Fruit fly (Drosophila melanogaster): Measurements from ENCODE around the gene lds.

lds gene

dm6 chr3R:7962778-7963494 is 42.7 kb downstream of the lds start:
- TF ChIP-seq D1 (tag; optimal IDR thresholded peaks at IDR 0.05), result no peak
- no peak for TF ChIP-seq gl (tag; optimal IDR thresholded peaks at IDR 0.05)
- TF ChIP-seq CG12605 (GFP tag; IDR thresholded peaks at IDR 0.05), result no peak
- TF ChIP-seq CG8301 (tag; optimal IDR thresholded peaks at IDR 0.05), result peak; percentile 54
- TF ChIP-seq CG8159 (tag; optimal IDR thresholded peaks at IDR 0.05), result peak; percentile 82
- TF ChIP-seq CG13204 (GFP tag; optimal IDR thresholded peaks at IDR 0.05), result peak; percentile 84
- 0 out of 2 replicates have a peak, but pooled peaks have one; percentile 21 for TF ChIP-seq rn (GFP tag; IDR thresholded peaks at IDR 0.05)
- peak; percentile 76 for TF ChIP-seq fd96Ca (GFP tag; IDR thresholded peaks at IDR 0.05)
- peak; percentile 66 for TF ChIP-seq CG15710 (tag; optimal IDR thresholded peaks at IDR 0.05)
- TF ChIP-seq Snoo (tag; optimal IDR thresholded peaks at IDR 0.05), result peak; percentile 73
- TF ChIP-seq EcR (GFP tag; optimal IDR thresholded peaks at IDR 0.05), result no peak
- TF ChIP-seq CG4496 (GFP tag; IDR thresholded peaks at IDR 0.05), result peak; percentile 73; the same call in 2 of the 3 replicates
- peak; percentile 54 for TF ChIP-seq Pif1B (GFP tag; optimal IDR thresholded peaks at IDR 0.05)
- peak; percentile 33 for TF ChIP-seq CG17806 (tag; optimal IDR thresholded peaks at IDR 0.05)
- peak; percentile 78 for TF ChIP-seq CG9948 (tag; optimal IDR thresholded peaks at IDR 0.05)
- no peak for TF ChIP-seq CG32121 (GFP tag; IDR thresholded peaks at IDR 0.05)
- peak; percentile 15 for TF ChIP-seq Pif1A (GFP tag; optimal IDR thresholded peaks at IDR 0.05)
- peak; percentile 87 for TF ChIP-seq CG14655 (GFP tag; optimal IDR thresholded peaks at IDR 0.05)
- peak; percentile 49 for TF ChIP-seq Ets98B (GFP tag; IDR thresholded peaks at IDR 0.05)
- peak; percentile 55 for TF ChIP-seq CG34367 (tag; optimal IDR thresholded peaks at IDR 0.05)
- no peak for TF ChIP-seq CG10348 (GFP tag; IDR thresholded peaks at IDR 0.05)

- TF ChIP-seq gl (tag; optimal IDR thresholded peaks at IDR 0.05) (no peak), CG4496 (GFP tag; IDR thresholded peaks at IDR 0.05) (0 out of 3 replicates have a peak, but pooled peaks have one; percentile 39), CG34367 (tag; optimal IDR thresholded peaks at IDR 0.05) (no peak), CG13204 (GFP tag; optimal IDR thresholded peaks at IDR 0.05) (peak; percentile 58), CG12605 (GFP tag; IDR thresholded peaks at IDR 0.05) (no peak), CG14655 (GFP tag; optimal IDR thresholded peaks at IDR 0.05) (no peak), CG32121 (GFP tag; IDR thresholded peaks at IDR 0.05) (peak; percentile 43; the same call in 1 of the 2 replicates)
Observed at dm6 chr3R:7963495-7964132, 43.4 kb downstream of the lds start.

dm6 chr3R:7964751-7965319 is 44.6 kb downstream of the lds start:
- TF ChIP-seq Pif1B (GFP tag; optimal IDR thresholded peaks at IDR 0.05) (no peak), CG17806 (tag; optimal IDR thresholded peaks at IDR 0.05) (no peak), gl (tag; optimal IDR thresholded peaks at IDR 0.05) (no peak), Ets98B (GFP tag; IDR thresholded peaks at IDR 0.05) (no peak), EcR (GFP tag; optimal IDR thresholded peaks at IDR 0.05) (no peak), CG15710 (tag; optimal IDR thresholded peaks at IDR 0.05) (no peak), Pif1A (GFP tag; optimal IDR thresholded peaks at IDR 0.05) (no peak), rn (GFP tag; IDR thresholded peaks at IDR 0.05) (no peak), D1 (tag; optimal IDR thresholded peaks at IDR 0.05) (no peak)

- TF ChIP-seq CG4496 (GFP tag; IDR thresholded peaks at IDR 0.05), result peak; percentile 76
- TF ChIP-seq Pif1A (GFP tag; optimal IDR thresholded peaks at IDR 0.05), result no peak
- peak; percentile 85 for TF ChIP-seq EcR (GFP tag; optimal IDR thresholded peaks at IDR 0.05)
- TF ChIP-seq gl (tag; optimal IDR thresholded peaks at IDR 0.05), result peak; percentile 16
- TF ChIP-seq CG12605 (GFP tag; IDR thresholded peaks at IDR 0.05), result peak; percentile 62
- peak; percentile 30; the same call in 1 of the 2 replicates for TF ChIP-seq Ets98B (GFP tag; IDR thresholded peaks at IDR 0.05)
- TF ChIP-seq CG32121 (GFP tag; IDR thresholded peaks at IDR 0.05), result peak; percentile 12; the same call in 1 of the 2 replicates
- no peak for TF ChIP-seq CG17806 (tag; optimal IDR thresholded peaks at IDR 0.05)
- TF ChIP-seq CG13204 (GFP tag; optimal IDR thresholded peaks at IDR 0.05), result peak; percentile 74
Observed at dm6 chr3R:7966544-7967264, 46.5 kb downstream of the lds start.

- TF ChIP-seq CG15710 (tag; optimal IDR thresholded peaks at IDR 0.05) (peak; percentile 26), CG8159 (tag; optimal IDR thresholded peaks at IDR 0.05) (peak; percentile 37), CG14655 (GFP tag; optimal IDR thresholded peaks at IDR 0.05) (peak; percentile 59), fd96Ca (GFP tag; IDR thresholded peaks at IDR 0.05) (no peak)
Observed at dm6 chr3R:7967347-7967746, 47.1 kb downstream of the lds start, which contains the start of gene dsx. TSS of gene dsx (minus strand) at chr3R:7967408.

- TF ChIP-seq CG13204 (GFP tag; optimal IDR thresholded peaks at IDR 0.05), result peak; percentile 61
- peak; percentile 80 for TF ChIP-seq Ets98B (GFP tag; IDR thresholded peaks at IDR 0.05)
- peak; percentile 28 for TF ChIP-seq gl (tag; optimal IDR thresholded peaks at IDR 0.05)
- no peak for TF ChIP-seq CG15710 (tag; optimal IDR thresholded peaks at IDR 0.05)
- no peak for TF ChIP-seq CG8159 (tag; optimal IDR thresholded peaks at IDR 0.05)
- peak; percentile 54; the same call in 1 of the 3 replicates for TF ChIP-seq fd96Ca (GFP tag; IDR thresholded peaks at IDR 0.05)
- peak; percentile 74; the same call in 2 of the 3 replicates for TF ChIP-seq CG4496 (GFP tag; IDR thresholded peaks at IDR 0.05)
- TF ChIP-seq Pif1A (GFP tag; optimal IDR thresholded peaks at IDR 0.05), result peak; percentile 2
- TF ChIP-seq D1 (tag; optimal IDR thresholded peaks at IDR 0.05), result no peak
- peak; percentile 79 for TF ChIP-seq CG12605 (GFP tag; IDR thresholded peaks at IDR 0.05)
- TF ChIP-seq CG17806 (tag; optimal IDR thresholded peaks at IDR 0.05), result no peak
- TF ChIP-seq Pif1B (GFP tag; optimal IDR thresholded peaks at IDR 0.05), result peak; percentile 45
- TF ChIP-seq Snoo (tag; optimal IDR thresholded peaks at IDR 0.05), result no peak
- TF ChIP-seq EcR (GFP tag; optimal IDR thresholded peaks at IDR 0.05), result peak; percentile 98
- TF ChIP-seq CG34367 (tag; optimal IDR thresholded peaks at IDR 0.05), result no peak
- no peak for TF ChIP-seq CG8301 (tag; optimal IDR thresholded peaks at IDR 0.05)
- TF ChIP-seq rn (GFP tag; IDR thresholded peaks at IDR 0.05), result no peak
- peak; percentile 60 for TF ChIP-seq CG32121 (GFP tag; IDR thresholded peaks at IDR 0.05)
- TF ChIP-seq CG9948 (tag; optimal IDR thresholded peaks at IDR 0.05), result no peak
- TF ChIP-seq CG14655 (GFP tag; optimal IDR thresholded peaks at IDR 0.05), result no peak
- TF ChIP-seq CG10348 (GFP tag; IDR thresholded peaks at IDR 0.05), result no peak
Observed at dm6 chr3R:7967801-7968200, 47.6 kb downstream of the lds start.
